Worm (Caenorhabditis elegans) whole organism, early embryonic: ENCODE data around the gene W02B12.12.

Experiments
- B0310.2 ChIP-seq: sonication (generic microtip); optimal IDR thresholded peaks from 2 replicates; lab custom pipeline; 2016; ENCODE audit warnings: mild to moderate bottlenecking, missing genetic modification characterization, missing compliant biosample characterization
- F13C5.2 ChIP-seq: sonication (generic microtip); optimal IDR thresholded peaks from 2 replicates; lab custom pipeline; 2017; ENCODE audit warnings: mild to moderate bottlenecking, missing genetic modification characterization, inconsistent platforms, missing compliant biosample characterization
- aly-1 ChIP-seq: sonication (generic microtip); optimal IDR thresholded peaks from 2 replicates; lab custom pipeline; 2016; ENCODE audit warnings: missing genetic modification characterization, missing compliant biosample characterization
- ama-1 ChIP-seq: fragments of 150-350 bp; optimal IDR thresholded peaks from 2 replicates; lab custom pipeline; 2014
- ceh-36 ChIP-seq: sonication (generic microtip); optimal IDR thresholded peaks from 2 replicates; lab custom pipeline; 2016; ENCODE audit warnings: missing genetic modification characterization, inconsistent platforms, missing compliant biosample characterization
- ets-7 ChIP-seq: sonication (generic microtip); optimal IDR thresholded peaks from 2 replicates; lab custom pipeline; 2016; ENCODE audit warnings: missing genotype, missing genetic modification characterization, missing compliant biosample characterization
- flt-1 ChIP-seq: fragments of 200-800 bp; sonication (Bioruptor generic); IDR thresholded peaks from 2 replicates; pipeline ENCODE4 v1.3.6; 2022; ENCODE audit warnings: missing genetic modification characterization, missing compliant biosample characterization
- hmbx-1 ChIP-seq: sonication (generic microtip); optimal IDR thresholded peaks from 2 replicates; lab custom pipeline; 2016; ENCODE audit warnings: mild to moderate bottlenecking, missing genetic modification characterization, missing compliant biosample characterization
- hmg-4 ChIP-seq: fragments of 200-800 bp; sonication (Bioruptor generic); optimal IDR thresholded peaks from 2 replicates; lab custom pipeline; 2018; ENCODE audit warnings: mild to moderate bottlenecking, missing genetic modification characterization, missing compliant biosample characterization
- pes-1 ChIP-seq: fragments of 200-800 bp; sonication (Bioruptor generic); IDR thresholded peaks from 2 replicates; pipeline ENCODE4 v1.3.6; 2022; ENCODE audit warnings: missing genetic modification reagents, missing genetic modification characterization, missing compliant biosample characterization
- scrt-1 ChIP-seq: fragments of 200-800 bp; sonication (Bioruptor generic); IDR thresholded peaks from 2 replicates; pipeline ENCODE4 v1.3.6; 2022; ENCODE audit warnings: missing genetic modification characterization, missing compliant biosample characterization
- tra-4 ChIP-seq: sonication (generic microtip); optimal IDR thresholded peaks from 2 replicates; lab custom pipeline; 2017; ENCODE audit warnings: missing genetic modification characterization, missing compliant biosample characterization

DNA sequence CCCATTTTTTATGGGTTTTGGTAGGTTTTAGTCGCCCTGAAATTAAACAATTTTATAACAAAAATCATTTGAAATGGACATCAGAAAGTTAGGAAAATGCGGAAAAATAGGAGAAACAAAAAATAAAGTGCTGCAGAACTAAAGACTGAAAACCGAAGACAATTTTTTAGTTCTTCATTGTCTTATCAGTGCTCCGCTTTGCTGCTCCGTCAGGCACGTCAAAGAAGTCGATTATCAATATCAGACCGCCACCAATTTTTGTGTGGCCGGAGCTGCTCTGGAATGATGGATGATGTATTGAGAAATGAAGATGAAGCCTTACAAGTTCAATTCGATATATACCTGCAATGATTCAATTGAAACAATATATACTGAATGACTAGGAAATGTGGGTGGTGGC lies 40.6 kb downstream of the W02B12.12 start, which contains the start of gene vha-6:
- no peak for TF ChIP-seq flt-1 (GFP tag; lab: Robert Waterston, UW)
- TF ChIP-seq hmg-4 = no peak
- no peak for TF ChIP-seq ama-1 (lab: Kevin White, UChicago)
- no peak for TF ChIP-seq ceh-36 (tag; lab: Kevin White, UChicago)
- TF ChIP-seq scrt-1 (GFP tag; lab: Robert Waterston, UW) = no peak
- no peak for TF ChIP-seq aly-1
- no peak for TF ChIP-seq F13C5.2 (tag; lab: Kevin White, UChicago)
- no peak for TF ChIP-seq B0310.2 (tag; lab: Kevin White, UChicago)
- TF ChIP-seq tra-4 (tag; lab: Kevin White, UChicago) = no peak
- TF ChIP-seq pes-1 = no peak
- no peak for TF ChIP-seq hmbx-1 (tag; lab: Kevin White, UChicago)
- no peak for TF ChIP-seq ets-7
